Fruit fly (Drosophila melanogaster): ENCODE results near the gene CG9016.

The CG9016 gene

dm6 chr2L:5947504-5947903, 24.1 kb upstream of the CG9016 start:
- no peak for TF ChIP-seq pum (GFP tag; optimal IDR thresholded peaks at IDR 0.05)
- no peak for TF ChIP-seq dmrt11E (tag; optimal IDR thresholded peaks at IDR 0.05)
- no peak for TF ChIP-seq CG7987 (GFP tag; optimal IDR thresholded peaks at IDR 0.05)
- no peak for TF ChIP-seq CG10321 (GFP tag; IDR thresholded peaks at IDR 0.05)
- no peak for TF ChIP-seq sima (GFP tag; optimal IDR thresholded peaks at IDR 0.05)

dm6 chr2L:5946728-5947127, 23.3 kb upstream of the CG9016 start:
- TF ChIP-seq insv (GFP tag; optimal IDR thresholded peaks at IDR 0.05) (no peak), CG13624 (GFP tag; optimal IDR thresholded peaks at IDR 0.05) (no peak), gcm (GFP tag; optimal IDR thresholded peaks at IDR 0.05) (no peak), CG16779 (GFP tag; IDR thresholded peaks at IDR 0.05) (no peak), CG8388 (GFP tag; optimal IDR thresholded peaks at IDR 0.05) (no peak), Antp (GFP tag; optimal IDR thresholded peaks at IDR 0.05) (no peak), CG2129 (GFP tag; IDR thresholded peaks at IDR 0.05; ENCODE audit: partially characterized antibody) (no peak), MTF-1 (GFP tag; optimal IDR thresholded peaks at IDR 0.05; ENCODE audit: borderline replicate concordance) (no peak), Optix (GFP tag; IDR thresholded peaks at IDR 0.05) (no peak), seq (GFP tag; IDR thresholded peaks at IDR 0.05) (no peak), fd64A (GFP tag; optimal IDR thresholded peaks at IDR 0.05) (no peak), Max (GFP tag; optimal IDR thresholded peaks at IDR 0.05) (no peak), CG10209 (GFP tag; optimal IDR thresholded peaks at IDR 0.05) (no peak), CG15073 (GFP tag; optimal IDR thresholded peaks at IDR 0.05) (no peak), lmd (GFP tag; IDR thresholded peaks at IDR 0.05) (no peak), CG7556 (GFP tag; optimal IDR thresholded peaks at IDR 0.05) (no peak)

dm6 chr2L:5945651-5946547, 22.4 kb upstream of the CG9016 start:
- TF ChIP-seq onecut (GFP tag; IDR thresholded peaks at IDR 0.05): no peak; the same call in 1 of the 2 replicates
- no peak for TF ChIP-seq D (optimal IDR thresholded peaks at IDR 0.05)
- TF ChIP-seq D (GFP tag; optimal IDR thresholded peaks at IDR 0.05): no peak
- no peak for TF ChIP-seq CG10654 (GFP tag; optimal IDR thresholded peaks at IDR 0.05)
- no peak for TF ChIP-seq Aef1 (GFP tag; IDR thresholded peaks at IDR 0.05)
- TF ChIP-seq Hr78 (GFP tag; optimal IDR thresholded peaks at IDR 0.05): peak in 1 of 2 experiments; percentile 3
- no peak for TF ChIP-seq corto (GFP tag; optimal IDR thresholded peaks at IDR 0.05)
- no peak for TF ChIP-seq ssp (GFP tag; IDR thresholded peaks at IDR 0.05)
- TF ChIP-seq al (GFP tag; IDR thresholded peaks at IDR 0.05): no peak
- no peak for TF ChIP-seq CG13296 (GFP tag; optimal IDR thresholded peaks at IDR 0.05)
- TF ChIP-seq E2f2 (GFP tag; IDR thresholded peaks at IDR 0.05): no peak; the same call in 1 of the 2 replicates
- TF ChIP-seq ken (GFP tag; IDR thresholded peaks at IDR 0.05): 0 out of 3 replicates have a peak, but pooled peaks have one; percentile 4
- no peak for TF ChIP-seq CG16863 (GFP tag; optimal IDR thresholded peaks at IDR 0.05)
- TF ChIP-seq ase (GFP tag; IDR thresholded peaks at IDR 0.05): no peak
- no peak for TF ChIP-seq CG7556 (GFP tag; optimal IDR thresholded peaks at IDR 0.05)
- peak; percentile 73 for TF ChIP-seq sug (tag; optimal IDR thresholded peaks at IDR 0.05)
- TF ChIP-seq CG8924 (tag; optimal IDR thresholded peaks at IDR 0.05): no peak
- TF ChIP-seq Atf6 (GFP tag; IDR thresholded peaks at IDR 0.05): no peak
- no peak for TF ChIP-seq nau (GFP tag; optimal IDR thresholded peaks at IDR 0.05)
- no peak for TF ChIP-seq Nf-YC (tag; optimal IDR thresholded peaks at IDR 0.05)
- no peak for TF ChIP-seq CG6813 (GFP tag; optimal IDR thresholded peaks at IDR 0.05)
- no peak for TF ChIP-seq slou (GFP tag; optimal IDR thresholded peaks at IDR 0.05)
- TF ChIP-seq pum (GFP tag; optimal IDR thresholded peaks at IDR 0.05): no peak
- TF ChIP-seq CG32532 (GFP tag; IDR thresholded peaks at IDR 0.05): no peak
- TF ChIP-seq CG33557 (GFP tag; optimal IDR thresholded peaks at IDR 0.05): no peak
- no peak for TF ChIP-seq dmrt99B (tag; optimal IDR thresholded peaks at IDR 0.05)
- no peak for TF ChIP-seq CkIIα-i1 (GFP tag; IDR thresholded peaks at IDR 0.05)
- TF ChIP-seq sd (tag; optimal IDR thresholded peaks at IDR 0.05): no peak

All from whole organism, embryonic.